Fruit fly (Drosophila melanogaster): ENCODE measurements around the gene Sec13.
A peak's percentile ranks its signal among the peaks of the same experiment; 100 is the strongest.

The Sec13 gene

dm6 chr3R:23337183-23337825, 18.8 kb upstream of the Sec13 start (continued):
- TF ChIP-seq svp (GFP tag) (peak; percentile 90), CG3919 (GFP tag; optimal IDR thresholded peaks at IDR 0.05) (no peak), Eip75B (GFP tag; optimal IDR thresholded peaks at IDR 0.05) (no peak), Gug (GFP tag; IDR thresholded peaks at IDR 0.05) (no peak), Hr39 (GFP tag; optimal IDR thresholded peaks at IDR 0.05) (peak; percentile 52), CG15336 (GFP tag; IDR thresholded peaks at IDR 0.05) (no peak), dsx (GFP tag; optimal IDR thresholded peaks at IDR 0.05; ENCODE audit: poor library complexity, severe bottlenecking) (no peak), CG6163 (GFP tag; IDR thresholded peaks at IDR 0.05) (no peak), Sox102F (GFP tag; optimal IDR thresholded peaks at IDR 0.05) (peak; percentile 63), spab (GFP tag; optimal IDR thresholded peaks at IDR 0.05) (no peak), CG10669 (GFP tag; optimal IDR thresholded peaks at IDR 0.05) (no peak)

dm6 chr3R:23338290-23338689, 17.8 kb upstream of the Sec13 start:
- TF ChIP-seq fkh (GFP tag; optimal IDR thresholded peaks at IDR 0.05) (peak; percentile 11), CG16779 (tag; optimal IDR thresholded peaks at IDR 0.05) (no peak)

dm6 chr3R:23340621-23341020, 15.5 kb upstream of the Sec13 start:
- TF ChIP-seq Smox (GFP tag; optimal IDR thresholded peaks at IDR 0.05) (no peak), fkh (GFP tag; optimal IDR thresholded peaks at IDR 0.05) (peak; percentile 57)

- no peak for TF ChIP-seq Eip75B (GFP tag; optimal IDR thresholded peaks at IDR 0.05)
- TF ChIP-seq Sox14 (GFP tag; optimal IDR thresholded peaks at IDR 0.05), result no peak
- TF ChIP-seq esn (GFP tag; optimal IDR thresholded peaks at IDR 0.05), result no peak
- TF ChIP-seq topi (GFP tag; optimal IDR thresholded peaks at IDR 0.05), result no peak
- TF ChIP-seq Met (GFP tag; optimal IDR thresholded peaks at IDR 0.05), result no peak
- no peak for TF ChIP-seq CG6808 (GFP tag; optimal IDR thresholded peaks at IDR 0.05)
- TF ChIP-seq CG11902 (GFP tag; optimal IDR thresholded peaks at IDR 0.05), result no peak
- peak; percentile 25 for TF ChIP-seq fkh (GFP tag; optimal IDR thresholded peaks at IDR 0.05)
- no peak for TF ChIP-seq Eip93F (GFP tag; optimal IDR thresholded peaks at IDR 0.05)
- no peak for TF ChIP-seq CG3919 (GFP tag; optimal IDR thresholded peaks at IDR 0.05)
- TF ChIP-seq CG15336 (GFP tag; IDR thresholded peaks at IDR 0.05), result no peak
- TF ChIP-seq CG16779 (tag; optimal IDR thresholded peaks at IDR 0.05), result no peak
- TF ChIP-seq vri (GFP tag; optimal IDR thresholded peaks at IDR 0.05), result peak; percentile 30
- no peak for TF ChIP-seq CG4318 (GFP tag; optimal IDR thresholded peaks at IDR 0.05)
- no peak for TF ChIP-seq Blimp-1 (GFP tag; optimal IDR thresholded peaks at IDR 0.05)
- peak; percentile 38 for TF ChIP-seq svp (GFP tag)
- no peak for TF ChIP-seq CG6792 (GFP tag; optimal IDR thresholded peaks at IDR 0.05)
- TF ChIP-seq Hr4 (GFP tag; optimal IDR thresholded peaks at IDR 0.05), result no peak
- TF ChIP-seq achi (GFP tag; optimal IDR thresholded peaks at IDR 0.05), result no peak
Measured at dm6 chr3R:23341769-23342352, 14.2 kb upstream of the Sec13 start.

dm6 chr3R:23343707-23344310, 12.3 kb upstream of the Sec13 start:
- TF ChIP-seq svp (GFP tag) (peak; percentile 58), CG6808 (GFP tag; optimal IDR thresholded peaks at IDR 0.05) (peak; percentile 3), Eip75B (GFP tag; optimal IDR thresholded peaks at IDR 0.05) (no peak), ss (GFP tag; optimal IDR thresholded peaks at IDR 0.05) (peak in 1 of 2 experiments; percentile 30), Ets96B (tag; optimal IDR thresholded peaks at IDR 0.05) (no peak), esn (GFP tag; optimal IDR thresholded peaks at IDR 0.05) (no peak), CG1621 (tag; optimal IDR thresholded peaks at IDR 0.05) (no peak)

Measured in whole organism, prepupa.